Worm (Caenorhabditis elegans): ENCODE results near the gene C27B7.6.

Gene C27B7.6

DNA sequence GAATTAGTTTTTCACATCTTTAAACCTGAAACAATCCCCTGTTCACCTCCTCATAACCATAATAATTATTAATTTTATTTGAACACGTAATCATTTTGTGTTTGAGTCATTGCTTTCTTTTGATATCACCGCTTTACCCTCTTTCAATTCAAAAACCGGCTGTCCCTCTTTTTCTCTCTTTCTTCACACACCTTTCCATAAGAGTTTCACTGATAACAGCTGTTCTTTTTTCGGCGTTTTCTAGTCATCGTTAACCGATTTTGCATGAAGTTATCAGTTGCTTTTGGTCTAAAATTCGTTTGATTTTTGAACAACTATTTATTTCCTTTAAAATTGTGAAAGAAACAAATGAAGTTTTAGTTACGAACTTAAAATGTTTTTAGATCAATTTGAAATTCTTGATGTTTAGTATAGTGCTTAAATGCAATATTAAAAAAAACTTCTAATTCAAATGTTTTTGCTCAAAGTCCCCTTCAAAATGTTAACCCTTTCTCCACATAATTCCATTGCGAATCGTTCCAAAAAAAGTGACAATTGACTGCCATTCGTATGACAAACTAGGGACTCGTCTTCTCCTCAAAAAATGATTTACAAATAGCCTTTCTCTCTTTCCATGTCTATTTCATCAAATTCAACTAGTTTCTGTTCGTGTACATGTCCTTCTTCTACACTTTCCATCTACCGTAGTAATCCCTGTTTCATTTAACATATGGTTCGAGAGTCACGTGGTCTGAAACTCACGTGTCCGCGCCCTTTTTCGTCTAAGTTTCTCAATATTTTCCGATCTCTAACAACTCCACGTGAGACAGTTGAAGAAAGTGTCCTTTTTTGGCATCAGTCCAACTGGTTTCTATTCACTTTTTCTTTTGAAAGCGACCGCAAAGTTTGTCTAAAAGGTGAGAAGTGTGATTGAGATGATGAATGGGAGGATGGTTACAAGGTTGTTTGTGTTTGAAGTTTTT, 43.2 kb upstream of the C27B7.6 start (continued):
- TF ChIP-seq attf-4 (tag; optimal IDR thresholded peaks at IDR 0.05) (no peak), ceh-44 (GFP tag; IDR thresholded peaks at IDR 0.05) (no peak), ama-1 (optimal IDR thresholded peaks at IDR 0.05) (no peak), ZK546.5 (tag; optimal IDR thresholded peaks at IDR 0.05) (no peak), daf-19 (GFP tag; conservative IDR thresholded peaks at IDR 0.05) (no peak), saeg-2 (GFP tag; IDR thresholded peaks at IDR 0.05) (no peak), F10B5.3 (tag; optimal IDR thresholded peaks at IDR 0.05) (no peak), R02D3.7 (tag; optimal IDR thresholded peaks at IDR 0.05) (no peak), jun-1 (tag; optimal IDR thresholded peaks at IDR 0.05) (no peak), daf-12 (tag; optimal IDR thresholded peaks at IDR 0.05) (no peak), nhr-11 (tag; optimal IDR thresholded peaks at IDR 0.05) (no peak), snpc-4 (tag; optimal IDR thresholded peaks at IDR 0.05) (no peak), arid-1 (GFP tag; conservative IDR thresholded peaks at IDR 0.05) (no peak), unc-39 (tag; optimal IDR thresholded peaks at IDR 0.05) (no peak), fkh-10 (GFP tag; optimal IDR thresholded peaks at IDR 0.05) (no peak), mdl-1 (tag; optimal IDR thresholded peaks at IDR 0.05) (peak; percentile 73 to 97), lin-1 (GFP tag; IDR thresholded peaks at IDR 0.05) (no peak), zip-11 (GFP tag; IDR thresholded peaks at IDR 0.05) (no peak), ctbp-1 (GFP tag; IDR thresholded peaks at IDR 0.05) (peak; percentile 49), tag-97 (GFP tag; IDR thresholded peaks at IDR 0.05) (no peak), spr-3 (GFP tag; optimal IDR thresholded peaks at IDR 0.05) (no peak), duxl-1 (tag; optimal IDR thresholded peaks at IDR 0.05; ENCODE audit: poor library complexity) (no peak), php-3 (GFP tag; IDR thresholded peaks at IDR 0.05) (no peak), mep-1 (tag; optimal IDR thresholded peaks at IDR 0.05) (peak; percentile 73), daf-16 (GFP tag; optimal IDR thresholded peaks at IDR 0.05) (no peak), daf-16 (tag; optimal IDR thresholded peaks at IDR 0.05) (no peak), Y105C5A.15 (GFP tag; IDR thresholded peaks at IDR 0.05) (no peak), snpc-1.2 (GFP tag; IDR thresholded peaks at IDR 0.05) (no peak), mxl-2 (GFP tag; conservative IDR thresholded peaks at IDR 0.05) (peak; percentile 73; the same call in 1 of the 2 replicates), ceh-62 (tag; optimal IDR thresholded peaks at IDR 0.05) (no peak), ceh-28 (tag; optimal IDR thresholded peaks at IDR 0.05) (no peak)

DNA sequence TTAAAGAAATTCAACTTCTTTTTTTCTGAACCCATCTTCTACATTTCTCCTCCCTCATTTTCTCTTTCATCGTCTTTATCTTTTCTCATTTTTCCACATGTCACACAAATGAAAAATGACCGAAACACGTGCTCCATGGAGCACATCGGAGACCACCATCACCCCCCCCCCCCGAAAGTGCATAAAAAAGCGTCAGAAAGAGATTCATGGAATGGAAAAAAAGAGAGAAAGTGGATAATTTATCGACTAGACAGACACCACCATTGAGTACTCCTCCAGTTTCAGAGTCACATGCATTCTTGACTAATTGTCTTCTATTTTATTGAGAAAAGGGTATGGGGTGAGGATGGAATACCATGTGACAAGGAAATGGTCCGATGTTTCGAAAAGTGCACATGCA, 41.0 kb upstream of the C27B7.6 start:
- TF ChIP-seq zip-2 (tag; optimal IDR thresholded peaks at IDR 0.05) (no peak), tra-1 (GFP tag; IDR thresholded peaks at IDR 0.05) (no peak), zfp-2 (tag; optimal IDR thresholded peaks at IDR 0.05) (no peak), arid-1 (GFP tag; conservative IDR thresholded peaks at IDR 0.05) (no peak), F44E2.7 (GFP tag; IDR thresholded peaks at IDR 0.05) (no peak), lsy-2 (tag; optimal IDR thresholded peaks at IDR 0.05) (peak in 1 of 2 experiments; percentile 45), dve-1 (tag; optimal IDR thresholded peaks at IDR 0.05; ENCODE audit: insufficient read depth) (no peak), dmd-6 (GFP tag; IDR thresholded peaks at IDR 0.05) (no peak), ces-1 (GFP tag; optimal IDR thresholded peaks at IDR 0.05) (no peak), hlh-11 (tag; optimal IDR thresholded peaks at IDR 0.05) (peak; percentile 63), daf-19 (GFP tag; conservative IDR thresholded peaks at IDR 0.05) (no peak), fkh-10 (GFP tag; optimal IDR thresholded peaks at IDR 0.05) (no peak), ceh-20 (GFP tag; IDR thresholded peaks at IDR 0.05) (0 out of 2 replicates have a peak, but pooled peaks have one; percentile 11), nhr-102 (tag; optimal IDR thresholded peaks at IDR 0.05) (no peak), ctbp-1 (GFP tag; IDR thresholded peaks at IDR 0.05) (no peak), attf-4 (tag; optimal IDR thresholded peaks at IDR 0.05) (no peak), nhr-48 (tag; optimal IDR thresholded peaks at IDR 0.05) (no peak), daf-16 (GFP tag; optimal IDR thresholded peaks at IDR 0.05) (no peak), daf-16 (tag; optimal IDR thresholded peaks at IDR 0.05) (no peak), cey-2 (tag; optimal IDR thresholded peaks at IDR 0.05; ENCODE audit: borderline replicate concordance, insufficient read depth) (no peak), lin-39 (tag; optimal IDR thresholded peaks at IDR 0.05) (no peak), hlh-30 (tag; optimal IDR thresholded peaks at IDR 0.05; ENCODE audit: insufficient read depth) (peak; percentile 88), mep-1 (tag; optimal IDR thresholded peaks at IDR 0.05) (peak; percentile 47), lim-7 (GFP tag; IDR thresholded peaks at IDR 0.05) (no peak), Y105C5A.15 (GFP tag; IDR thresholded peaks at IDR 0.05) (no peak), aly-2 (tag; optimal IDR thresholded peaks at IDR 0.05) (no peak), lin-1 (GFP tag; IDR thresholded peaks at IDR 0.05) (no peak), aha-1 (tag) (peak; percentile 75)
